Worm (Caenorhabditis elegans) whole organism, midembryonic: ENCODE data around the gene F56B3.4.

ENCODE experiments used
- flt-1 ChIP-seq: fragments of 200-800 bp; sonication (Bioruptor generic); IDR thresholded peaks from 2 replicates; pipeline ENCODE4 v1.3.6; 2022; ENCODE audit warnings: missing genetic modification characterization, missing compliant biosample characterization
- med-1 ChIP-seq: sonication (generic microtip); optimal IDR thresholded peaks from 2 replicates; lab custom pipeline; 2017; ENCODE audit warnings: missing genetic modification characterization, mild to moderate bottlenecking, missing compliant biosample characterization, antibody characterized with exemption, missing genetic modification reagents; ENCODE audit not compliant: insufficient read depth
- ref-1 ChIP-seq: fragments of 200-800 bp; sonication (Bioruptor generic); conservative IDR thresholded peaks from 2 replicates; pipeline ENCODE4 v1.3.6; 2022; ENCODE audit warnings: missing genetic modification reagents, missing genetic modification characterization, missing compliant biosample characterization
- ztf-23 ChIP-seq: fragments of 200-800 bp; sonication (Bioruptor generic); IDR thresholded peaks from 2 replicates; pipeline ENCODE4 v1.3.6; 2022; ENCODE audit warnings: missing genetic modification reagents, missing genetic modification characterization, missing compliant biosample characterization

DNA sequence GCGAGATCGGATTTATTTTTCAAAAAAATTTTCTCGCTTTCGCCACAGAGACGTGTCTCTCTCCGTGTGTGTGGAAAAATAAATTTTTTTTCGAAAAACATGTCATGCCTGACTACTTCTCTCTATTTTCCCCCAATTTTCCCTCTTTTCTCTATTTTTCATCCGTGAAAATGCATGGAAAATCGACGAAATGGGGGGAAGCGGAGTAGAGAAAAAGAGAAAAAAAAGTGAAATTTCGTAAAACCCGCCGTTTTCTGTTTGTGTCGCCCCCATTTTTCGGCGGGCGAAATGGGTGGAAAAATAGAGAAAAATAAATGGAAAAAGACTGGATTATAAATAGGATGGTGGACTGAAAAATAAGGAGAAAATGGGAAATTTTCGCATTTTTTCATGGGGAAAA lies 39.4 kb upstream of the F56B3.4 start:
- no peak for TF ChIP-seq med-1 (GFP tag; lab: Kevin White, UChicago)
- no peak for TF ChIP-seq ztf-23 (GFP tag; lab: Robert Waterston, UW)
- TF ChIP-seq flt-1 (GFP tag; lab: Robert Waterston, UW), result no peak
- TF ChIP-seq ref-1 (GFP tag; lab: Robert Waterston, UW), result no peak
